Worm (Caenorhabditis elegans) whole organism, L2 larva: Measurements from ENCODE around the gene cal-3.

ENCODE experiments used
- C34F6.9 ChIP-seq: fragments of 150-350 bp; optimal IDR thresholded peaks from 2 replicates; lab custom pipeline; 2014; ENCODE audit warnings: missing biosample characterization, missing genetic modification characterization
- R02D3.7 ChIP-seq: fragments of 150-350 bp; optimal IDR thresholded peaks from 2 replicates; lab custom pipeline; 2014; ENCODE audit warnings: missing biosample characterization, missing genetic modification characterization
- Y55F3AM.14 ChIP-seq: fragments of 200-800 bp; sonication (Bioruptor generic); optimal IDR thresholded peaks from 2 replicates; lab custom pipeline; 2018; ENCODE audit warnings: mild to moderate bottlenecking, missing genetic modification characterization, missing compliant biosample characterization
- ZK546.5 ChIP-seq: sonication (generic microtip); optimal IDR thresholded peaks from 2 replicates; lab custom pipeline; 2017; ENCODE audit warnings: missing biosample characterization, missing genetic modification characterization
- alr-1 ChIP-seq: fragments of 150-350 bp; optimal IDR thresholded peaks from 2 replicates; lab custom pipeline; 2014; ENCODE audit warnings: missing biosample characterization, missing genetic modification characterization
- blmp-1 ChIP-seq: sonication (generic microtip); optimal IDR thresholded peaks from 2 replicates; lab custom pipeline; 2017; ENCODE audit warnings: missing genetic modification characterization, mild to moderate bottlenecking, missing compliant biosample characterization, antibody characterized with exemption, moderate library complexity; ENCODE audit not compliant: insufficient read depth
- ceh-16 ChIP-seq: fragments of 150-350 bp; optimal IDR thresholded peaks from 2 replicates; lab custom pipeline; 2014; ENCODE audit warnings: missing biosample characterization, missing genetic modification characterization
- ceh-82 ChIP-seq: fragments of 150-350 bp; optimal IDR thresholded peaks from 2 replicates; lab custom pipeline; 2014; ENCODE audit warnings: missing biosample characterization, missing genetic modification characterization
- dmd-4 ChIP-seq: sonication (generic microtip); optimal IDR thresholded peaks from 2 replicates; lab custom pipeline; 2017; ENCODE audit warnings: missing biosample characterization, missing genetic modification characterization
- egl-27 ChIP-seq: sonication (generic microtip); optimal IDR thresholded peaks from 3 replicates; lab custom pipeline; 2017; ENCODE audit warnings: missing biosample characterization, missing genetic modification reagents, missing genetic modification characterization
- elt-1 ChIP-seq: fragments of 150-350 bp; optimal IDR thresholded peaks from 2 replicates; lab custom pipeline; 2014; ENCODE audit warnings: missing biosample characterization, missing genetic modification characterization
- gmeb-1 ChIP-seq: fragments of 150-350 bp; optimal IDR thresholded peaks from 2 replicates; lab custom pipeline; 2014; ENCODE audit warnings: missing biosample characterization, missing genetic modification characterization
- lin-13 ChIP-seq: fragments of 150-350 bp; optimal IDR thresholded peaks from 2 replicates; lab custom pipeline; 2014; ENCODE audit warnings: missing biosample characterization, missing genetic modification reagents, missing genetic modification characterization
- lin-39 ChIP-seq: fragments of 150-350 bp; optimal IDR thresholded peaks from 2 replicates; lab custom pipeline; 2014; ENCODE audit warnings: missing biosample characterization, missing genetic modification reagents, missing genetic modification characterization
- lsy-2 ChIP-seq, 2 experiments: fragments of 150-350 bp in 1 of 2; sonication (generic microtip) in 1 of 2; optimal IDR thresholded peaks; 2 replicates each; lab custom pipeline; 2014 to 2017; ENCODE audit warnings: missing biosample characterization in 2 of 2, missing genetic modification characterization in 2 of 2
- mab-5 ChIP-seq: fragments of 150-350 bp; optimal IDR thresholded peaks from 2 replicates; lab custom pipeline; 2014; ENCODE audit warnings: missing biosample characterization, missing genetic modification characterization
- mbf-1 ChIP-seq: sonication (generic microtip); optimal IDR thresholded peaks from 2 replicates; lab custom pipeline; 2017; ENCODE audit warnings: missing biosample characterization, missing genetic modification characterization
- nhr-10 ChIP-seq: sonication (generic microtip); optimal IDR thresholded peaks from 2 replicates; lab custom pipeline; 2017; ENCODE audit warnings: missing biosample characterization, missing genetic modification characterization
- nhr-11 ChIP-seq: fragments of 150-350 bp; optimal IDR thresholded peaks from 2 replicates; lab custom pipeline; 2014; ENCODE audit warnings: missing biosample characterization, missing genetic modification characterization
- nhr-129 ChIP-seq: fragments of 150-350 bp; optimal IDR thresholded peaks from 2 replicates; lab custom pipeline; 2014; ENCODE audit warnings: missing biosample characterization, missing genetic modification characterization
- nhr-21 ChIP-seq: fragments of 150-350 bp; optimal IDR thresholded peaks from 2 replicates; lab custom pipeline; 2014; ENCODE audit warnings: missing biosample characterization, missing genetic modification characterization
- nhr-237 ChIP-seq: fragments of 150-350 bp; optimal IDR thresholded peaks from 2 replicates; lab custom pipeline; 2014; ENCODE audit warnings: missing biosample characterization, missing genetic modification characterization
- nhr-25 ChIP-seq: fragments of 150-350 bp; sonication (generic microtip); optimal IDR thresholded peaks from 3 replicates; lab custom pipeline; 2014; ENCODE audit warnings: missing biosample characterization, missing genetic modification characterization
- nhr-6 ChIP-seq: fragments of 150-350 bp; optimal IDR thresholded peaks from 2 replicates; lab custom pipeline; 2014; ENCODE audit warnings: missing biosample characterization, missing genetic modification characterization
- nhr-77 ChIP-seq: fragments of 150-350 bp; optimal IDR thresholded peaks from 2 replicates; lab custom pipeline; 2014; ENCODE audit warnings: missing biosample characterization, missing genetic modification characterization
- peb-1 ChIP-seq: fragments of 150-350 bp; optimal IDR thresholded peaks from 2 replicates; lab custom pipeline; 2014; ENCODE audit warnings: missing biosample characterization, missing genetic modification characterization
- sem-4 ChIP-seq: fragments of 150-350 bp; optimal IDR thresholded peaks from 2 replicates; lab custom pipeline; 2014; ENCODE audit warnings: missing biosample characterization, missing genetic modification reagents, missing genetic modification characterization
- skn-1 ChIP-seq: sonication (generic microtip); optimal IDR thresholded peaks from 2 replicates; lab custom pipeline; 2017; ENCODE audit warnings: missing biosample characterization, missing genetic modification characterization
- sma-3 ChIP-seq: sonication (generic microtip); optimal IDR thresholded peaks from 2 replicates; lab custom pipeline; 2016; ENCODE audit warnings: missing genetic modification reagents, missing genetic modification characterization, missing compliant biosample characterization
- sma-9 ChIP-seq, 2 experiments: fragments of 150-350 bp in 1 of 2; sonication (generic microtip) in 1 of 2; optimal IDR thresholded peaks; 2 replicates each; lab custom pipeline; 2014 to 2016; ENCODE audit warnings: missing genetic modification characterization in 2 of 2, mild to moderate bottlenecking in 1 of 2, missing biosample characterization in 1 of 2, missing compliant biosample characterization in 1 of 2, missing genetic modification reagents in 1 of 2, moderate library complexity in 1 of 2
- unc-39 ChIP-seq: fragments of 150-350 bp; optimal IDR thresholded peaks from 2 replicates; lab custom pipeline; 2014; ENCODE audit warnings: missing biosample characterization, missing genetic modification characterization
- unc-62 ChIP-seq: fragments of 150-350 bp; optimal IDR thresholded peaks from 2 replicates; lab custom pipeline; 2014; ENCODE audit warnings: missing biosample characterization, missing genetic modification reagents, missing genetic modification characterization
- zag-1 ChIP-seq: fragments of 150-350 bp; optimal IDR thresholded peaks from 2 replicates; lab custom pipeline; 2014; ENCODE audit warnings: missing biosample characterization, missing genetic modification characterization
- ztf-11 ChIP-seq: sonication (generic microtip); optimal IDR thresholded peaks from 2 replicates; lab custom pipeline; 2017; ENCODE audit warnings: missing biosample characterization, missing genetic modification characterization
- ztf-4 ChIP-seq: fragments of 150-350 bp; optimal IDR thresholded peaks from 2 replicates; lab custom pipeline; 2014; ENCODE audit warnings: missing biosample characterization, missing genetic modification characterization

cal-3 gene

DNA sequence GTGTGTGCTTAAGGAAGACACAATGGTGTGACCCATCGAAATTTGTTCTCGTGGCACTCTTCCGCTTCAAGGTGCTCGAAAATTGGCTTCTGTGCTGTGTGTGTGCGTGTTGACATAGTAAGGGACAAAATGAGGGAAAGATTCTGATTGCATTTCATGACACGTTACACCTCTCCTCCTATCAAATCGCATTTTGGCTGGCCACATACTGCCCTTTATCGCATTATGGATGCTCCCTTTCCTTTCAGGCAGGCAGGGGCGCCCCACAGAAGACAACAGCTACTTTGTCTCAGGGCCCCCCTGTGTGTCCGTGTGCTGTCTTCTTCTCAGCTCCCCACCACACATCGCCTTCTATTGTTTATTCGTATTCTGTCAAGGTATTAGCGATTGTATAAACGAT, 12.5 kb upstream of the cal-3 start:
- no peak for TF ChIP-seq blmp-1 (tag; lab: Kevin White, UChicago)
- TF ChIP-seq nhr-6 (tag; lab: Kevin White, UChicago): no peak
- no peak for TF ChIP-seq lin-39 (tag; lab: Kevin White, UChicago)
- TF ChIP-seq lsy-2 (tag; optimal IDR thresholded peaks at IDR 0.05; lab: Kevin White, UChicago): no peak
- TF ChIP-seq Y55F3AM.14: no peak
- TF ChIP-seq ceh-82 (tag; lab: Kevin White, UChicago): no peak

ce11 chrIV:3844584-3844983, 9.6 kb upstream of the cal-3 start:
- no peak for TF ChIP-seq nhr-21
- TF ChIP-seq zag-1 (tag; lab: Kevin White, UChicago): no peak
- TF ChIP-seq nhr-77 (tag; lab: Kevin White, UChicago): no peak
- TF ChIP-seq sma-3 (GFP tag; lab: Kevin White, UChicago): no peak
- TF ChIP-seq peb-1: no peak
- no peak for TF ChIP-seq nhr-6 (tag; lab: Kevin White, UChicago)
- no peak for TF ChIP-seq elt-1 (tag; lab: Kevin White, UChicago)

DNA sequence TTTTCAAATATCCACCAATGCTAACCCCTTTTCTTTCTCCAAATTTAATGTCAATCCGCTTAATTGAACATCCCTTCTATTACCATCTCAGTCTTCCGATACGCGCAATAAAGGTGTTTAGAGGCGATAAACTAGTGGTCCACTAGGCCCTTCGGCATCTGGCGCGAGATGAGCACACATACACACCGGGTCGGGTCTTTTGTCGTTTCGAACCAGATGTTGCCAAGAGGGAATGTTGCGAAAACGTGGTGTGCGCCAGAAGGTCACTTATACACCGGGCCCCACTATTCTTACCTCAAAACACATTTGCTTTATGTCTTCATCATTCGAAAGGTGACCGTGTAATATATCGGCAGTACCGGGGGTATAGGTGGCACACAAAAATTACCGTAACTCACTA, 9.0 kb upstream of the cal-3 start:
- TF ChIP-seq alr-1 (tag; lab: Kevin White, UChicago): no peak
- TF ChIP-seq sem-4 (tag; lab: Kevin White, UChicago): no peak
- TF ChIP-seq ztf-4 (tag; lab: Kevin White, UChicago): no peak
- TF ChIP-seq dmd-4 (tag; lab: Kevin White, UChicago): no peak

DNA sequence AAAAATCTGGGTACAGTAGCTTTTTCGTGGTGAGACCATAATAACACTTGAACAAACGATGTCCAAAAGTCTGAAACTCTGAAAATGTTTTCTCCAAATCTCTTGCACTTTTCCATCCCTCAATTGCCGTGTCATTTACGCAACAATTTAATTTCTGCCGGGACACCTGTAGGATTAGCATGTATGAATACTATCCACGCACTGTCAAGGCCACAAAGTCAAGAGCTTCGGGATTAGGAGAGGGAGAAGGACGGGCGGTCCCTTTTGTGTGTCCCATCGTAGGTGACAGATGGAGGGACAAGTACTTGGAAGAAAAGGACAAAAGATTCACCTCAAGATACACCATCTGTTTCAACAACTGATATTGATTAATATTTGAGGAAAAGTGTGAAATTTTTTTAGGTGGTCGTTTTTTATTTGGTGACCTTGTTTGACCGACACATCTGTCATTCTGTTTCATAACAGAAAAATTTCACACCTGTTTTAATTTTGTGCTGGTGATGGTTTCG, 8.1 kb upstream of the cal-3 start:
- TF ChIP-seq Y55F3AM.14: no peak
- no peak for TF ChIP-seq alr-1 (tag; lab: Kevin White, UChicago)
- no peak for TF ChIP-seq nhr-129 (tag; lab: Kevin White, UChicago)
- no peak for TF ChIP-seq lin-13 (GFP tag; lab: Kevin White, UChicago)
- no peak for TF ChIP-seq nhr-6 (tag; lab: Kevin White, UChicago)
- no peak for TF ChIP-seq ztf-11
- TF ChIP-seq sma-9 (GFP tag; optimal IDR thresholded peaks at IDR 0.05; lab: Kevin White, UChicago): no peak
- no peak for TF ChIP-seq sma-9 (tag; optimal IDR thresholded peaks at IDR 0.05; lab: Kevin White, UChicago)
- TF ChIP-seq unc-39 (tag; lab: Kevin White, UChicago): no peak
- no peak for TF ChIP-seq lin-39 (tag; lab: Kevin White, UChicago)
- TF ChIP-seq elt-1 (tag; lab: Kevin White, UChicago): no peak
- no peak for TF ChIP-seq egl-27
- no peak for TF ChIP-seq R02D3.7

DNA sequence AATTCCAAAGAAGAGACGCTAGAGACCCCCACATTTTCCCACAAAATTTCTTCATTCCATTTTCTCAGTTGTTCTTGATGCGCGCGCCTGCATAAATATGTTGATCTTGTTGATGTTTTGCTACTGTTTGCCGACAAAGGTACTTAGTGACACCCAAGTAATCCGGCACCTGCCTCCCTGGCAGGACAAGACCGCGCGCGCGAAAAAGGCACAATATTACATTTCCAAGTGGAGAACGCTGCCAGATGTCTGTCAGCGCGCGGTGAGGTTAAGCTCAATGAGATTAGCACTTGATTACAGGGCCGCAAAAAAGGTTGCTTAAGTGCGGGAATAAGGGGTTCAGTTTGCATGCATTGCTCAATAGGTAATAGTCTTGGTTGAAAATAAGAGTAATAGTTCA, 6.6 kb upstream of the cal-3 start:
- TF ChIP-seq nhr-25 (no peak), dmd-4 (tag; lab: Kevin White, UChicago) (no peak), ceh-16 (tag; lab: Kevin White, UChicago) (no peak), elt-1 (tag; lab: Kevin White, UChicago) (no peak), sma-9 (GFP tag; optimal IDR thresholded peaks at IDR 0.05; lab: Kevin White, UChicago) (no peak), sma-9 (tag; optimal IDR thresholded peaks at IDR 0.05; lab: Kevin White, UChicago) (no peak), R02D3.7 (no peak), lsy-2 (tag; optimal IDR thresholded peaks at IDR 0.05; lab: Kevin White, UChicago) (no peak), C34F6.9 (tag; lab: Kevin White, UChicago) (no peak), ceh-82 (tag; lab: Kevin White, UChicago) (no peak), nhr-6 (tag; lab: Kevin White, UChicago) (no peak), nhr-129 (tag; lab: Kevin White, UChicago) (no peak), zag-1 (tag; lab: Kevin White, UChicago) (no peak), gmeb-1 (tag; lab: Kevin White, UChicago) (no peak), ztf-4 (tag; lab: Kevin White, UChicago) (no peak), nhr-21 (no peak), sma-3 (GFP tag; lab: Kevin White, UChicago) (no peak), lin-13 (GFP tag; lab: Kevin White, UChicago) (no peak), nhr-237 (tag; lab: Kevin White, UChicago) (no peak), mab-5 (tag; lab: Kevin White, UChicago) (no peak), blmp-1 (tag; lab: Kevin White, UChicago) (no peak)

DNA sequence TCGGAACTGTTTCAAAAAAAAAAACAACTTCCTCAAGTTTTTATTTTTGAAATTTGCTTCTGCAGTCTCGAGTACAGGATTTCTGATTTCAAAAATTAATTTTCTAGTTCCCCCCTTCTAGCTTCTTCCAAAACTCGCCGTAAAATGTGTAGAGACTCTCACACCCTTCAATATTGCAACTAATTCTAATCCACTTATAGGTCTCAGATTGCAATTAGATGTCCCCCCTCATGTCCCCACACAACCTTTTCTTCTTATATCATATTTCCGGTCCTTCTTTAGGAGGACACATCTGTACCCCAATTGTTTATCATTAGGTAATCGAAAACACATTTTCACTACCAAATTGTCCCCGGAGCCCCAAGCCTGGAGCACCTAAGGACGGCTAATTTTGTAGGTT, 5.5 kb upstream of the cal-3 start:
- TF ChIP-seq elt-1 (tag; lab: Kevin White, UChicago) (no peak), nhr-10 (tag; lab: Kevin White, UChicago) (no peak), unc-62 (no peak), unc-39 (tag; lab: Kevin White, UChicago) (no peak), ZK546.5 (no peak), Y55F3AM.14 (no peak), nhr-11 (tag; lab: Kevin White, UChicago) (no peak), skn-1 (tag; lab: Kevin White, UChicago) (no peak), mbf-1 (tag; lab: Kevin White, UChicago) (no peak), sma-3 (GFP tag; lab: Kevin White, UChicago) (no peak), nhr-25 (no peak), nhr-6 (tag; lab: Kevin White, UChicago) (no peak)
